Fruit fly (Drosophila melanogaster) whole organism, embryonic: ENCODE results near the gene Sf3a2.

Source experiments
- Abd-B ChIP-seq: fragments of 200-800 bp; sonication (Bioruptor generic); optimal IDR thresholded peaks from 2 replicates; lab custom pipeline; 2018; ENCODE audit warnings: missing biosample characterization, mild to moderate bottlenecking, missing genetic modification characterization, moderate library complexity
- Aef1 ChIP-seq: fragments of 200-800 bp; sonication (Bioruptor generic); IDR thresholded peaks from 3 replicates; pipeline ENCODE4 v1.3.6; 2022; ENCODE audit warnings: missing biosample characterization, missing genetic modification characterization
- Blimp-1 ChIP-seq: fragments of 200-800 bp; sonication (Bioruptor generic); optimal IDR thresholded peaks from 3 replicates; lab custom pipeline; 2018; ENCODE audit warnings: missing biosample characterization, missing genetic modification characterization, mild to moderate bottlenecking, moderate library complexity, missing genetic modification reagents
- CG10267 ChIP-seq: fragments of 200-800 bp; sonication (Bioruptor generic); optimal IDR thresholded peaks from 2 replicates; lab custom pipeline; 2018; ENCODE audit warnings: missing biosample characterization, mild to moderate bottlenecking, missing genetic modification characterization, moderate library complexity
- CG10543 ChIP-seq: fragments of 200-800 bp; sonication (Bioruptor generic); optimal IDR thresholded peaks from 3 replicates; lab custom pipeline; 2017; ENCODE audit warnings: missing biosample characterization, mild to moderate bottlenecking, missing genetic modification characterization, moderate library complexity
- CG12391 ChIP-seq: fragments of 200-800 bp; sonication (Bioruptor generic); optimal IDR thresholded peaks from 3 replicates; lab custom pipeline; 2018; ENCODE audit warnings: missing biosample characterization, mild to moderate bottlenecking, missing genetic modification characterization, moderate library complexity
- CG13424 ChIP-seq: fragments of 200-800 bp; sonication (Bioruptor generic); optimal IDR thresholded peaks from 2 replicates; lab custom pipeline; 2019; ENCODE audit warnings: missing biosample characterization, mild to moderate bottlenecking, missing genetic modification characterization, moderate library complexity
- CG14050 ChIP-seq: fragments of 200-800 bp; sonication (Bioruptor generic); IDR thresholded peaks from 3 replicates; pipeline ENCODE4 v1.3.6; 2022; ENCODE audit warnings: missing biosample characterization, missing genetic modification characterization
- CG14667 ChIP-seq: fragments of 200-800 bp; sonication (Bioruptor generic); IDR thresholded peaks from 2 replicates; pipeline ENCODE4 v1.3.6; 2022; ENCODE audit warnings: missing biosample characterization, missing genetic modification characterization
- CG15601 ChIP-seq: fragments of 200-800 bp; sonication (Bioruptor generic); optimal IDR thresholded peaks from 3 replicates; lab custom pipeline; 2019; ENCODE audit warnings: missing biosample characterization, mild to moderate bottlenecking, missing genetic modification characterization, moderate library complexity
- CG16813 ChIP-seq: fragments of 200-800 bp; sonication (Bioruptor generic); IDR thresholded peaks from 3 replicates; pipeline ENCODE4 v1.3.6; 2022; ENCODE audit warnings: missing biosample characterization, missing genetic modification characterization; ENCODE audit not compliant: partially characterized antibody
- CG16863 ChIP-seq: fragments of 200-800 bp; sonication (Bioruptor generic); optimal IDR thresholded peaks from 3 replicates; lab custom pipeline; 2016; ENCODE audit warnings: missing biosample characterization, missing genetic modification characterization
- CG17385 ChIP-seq: fragments of 200-800 bp; sonication (Bioruptor generic); optimal IDR thresholded peaks from 3 replicates; lab custom pipeline; 2018; ENCODE audit warnings: missing biosample characterization, mild to moderate bottlenecking, missing genetic modification characterization
- CG17829 ChIP-seq: fragments of 200-800 bp; optimal IDR thresholded peaks from 2 replicates; lab custom pipeline; 2019; ENCODE audit warnings: missing biosample characterization, mild to moderate bottlenecking, missing genetic modification characterization, moderate library complexity
- CG18476 ChIP-seq: fragments of 200-800 bp; sonication (Bioruptor generic); optimal IDR thresholded peaks from 2 replicates; lab custom pipeline; 2016; ENCODE audit warnings: missing biosample characterization, mild to moderate bottlenecking, missing genetic modification characterization
- CG3065 ChIP-seq: fragments of 200-800 bp; sonication (Bioruptor generic); optimal IDR thresholded peaks from 2 replicates; lab custom pipeline; 2016; ENCODE audit warnings: missing biosample characterization, missing genetic modification characterization
- CG31224 ChIP-seq: fragments of 200-800 bp; sonication (Bioruptor generic); IDR thresholded peaks from 2 replicates; pipeline ENCODE4 v1.3.6; 2022; ENCODE audit warnings: missing biosample characterization, missing genetic modification characterization
- CG3281 ChIP-seq: fragments of 200-800 bp; sonication (Bioruptor generic); optimal IDR thresholded peaks from 3 replicates; lab custom pipeline; 2017; ENCODE audit warnings: missing biosample characterization, mild to moderate bottlenecking, missing genetic modification characterization
- CG3726 ChIP-seq: fragments of 200-800 bp; sonication (Bioruptor generic); IDR thresholded peaks from 3 replicates; pipeline ENCODE4, ENCODE4 v1.3.6; 2022; ENCODE audit warnings: missing biosample characterization, missing genetic modification characterization
- CG4707 ChIP-seq: fragments of 200-800 bp; sonication (Bioruptor generic); optimal IDR thresholded peaks from 2 replicates; lab custom pipeline; 2018; ENCODE audit warnings: missing biosample characterization, mild to moderate bottlenecking, missing genetic modification characterization, moderate library complexity
- CG5180 ChIP-seq: fragments of 200-800 bp; sonication (Bioruptor generic); optimal IDR thresholded peaks from 3 replicates; lab custom pipeline; 2017; ENCODE audit warnings: missing biosample characterization, missing genetic modification characterization, mild to moderate bottlenecking, moderate library complexity, missing genetic modification reagents
- CG7556 ChIP-seq: fragments of 200-800 bp; sonication (Bioruptor generic); optimal IDR thresholded peaks from 2 replicates; lab custom pipeline; 2017; ENCODE audit warnings: missing biosample characterization, mild to moderate bottlenecking, missing genetic modification characterization
- CG7786 ChIP-seq: fragments of 200-800 bp; sonication (Bioruptor generic); optimal IDR thresholded peaks from 2 replicates; lab custom pipeline; 2016; ENCODE audit warnings: missing biosample characterization, missing genetic modification characterization
- CG9876 ChIP-seq: fragments of 200-800 bp; sonication (Bioruptor generic); optimal IDR thresholded peaks from 2 replicates; lab custom pipeline; 2016; ENCODE audit warnings: missing biosample characterization, missing genetic modification characterization
- CTCF ChIP-seq: fragments of 200-800 bp; sonication (Bioruptor generic); optimal IDR thresholded peaks from 2 replicates; lab custom pipeline; 2017; ENCODE audit warnings: missing biosample characterization, mild to moderate bottlenecking, missing genetic modification characterization, moderate library complexity
- Dad ChIP-seq: fragments of 200-800 bp; sonication (Bioruptor generic); optimal IDR thresholded peaks from 3 replicates; lab custom pipeline; 2016; ENCODE audit warnings: missing biosample characterization, missing genetic modification characterization
- Dp ChIP-seq: fragments of 200-800 bp; sonication (Bioruptor generic); optimal IDR thresholded peaks from 2 replicates; lab custom pipeline; 2018; ENCODE audit warnings: missing biosample characterization, mild to moderate bottlenecking, missing genetic modification characterization, moderate library complexity
- GATAe ChIP-seq: fragments of 200-800 bp; sonication (Bioruptor generic); conservative IDR thresholded peaks from 2 replicates; pipeline ENCODE4 v1.3.6; 2022; ENCODE audit warnings: missing biosample characterization, missing genetic modification characterization
- Hr3 ChIP-seq: fragments of 200-800 bp; sonication (Bioruptor generic); optimal IDR thresholded peaks from 3 replicates; lab custom pipeline; 2016; ENCODE audit warnings: missing biosample characterization, missing genetic modification characterization
- Kr ChIP-seq: fragments of 200-800 bp; sonication (Bioruptor generic); optimal IDR thresholded peaks from 2 replicates; lab custom pipeline; 2017; ENCODE audit warnings: missing biosample characterization, mild to moderate bottlenecking, missing genetic modification characterization
- Lhr ChIP-seq: fragments of 200-800 bp; sonication (Bioruptor generic); optimal IDR thresholded peaks from 3 replicates; lab custom pipeline; 2017; ENCODE audit warnings: mild to moderate bottlenecking, missing biosample characterization, missing genetic modification reagents, missing genetic modification characterization
- Lim3 ChIP-seq: fragments of 200-800 bp; sonication (Bioruptor generic); IDR thresholded peaks from 2 replicates; pipeline ENCODE4 v1.3.6; 2022; ENCODE audit warnings: missing biosample characterization, missing genetic modification characterization
- Neu2 ChIP-seq: fragments of 200-800 bp; sonication (Bioruptor generic); optimal IDR thresholded peaks from 3 replicates; lab custom pipeline; 2016; ENCODE audit warnings: missing biosample characterization, missing genetic modification characterization, borderline replicate concordance
- Scr ChIP-seq: fragments of 200-800 bp; sonication (Bioruptor generic); IDR thresholded peaks from 2 replicates; pipeline ENCODE4 v1.3.6; 2022; ENCODE audit warnings: missing biosample characterization, missing genetic modification characterization; ENCODE audit not compliant: partially characterized antibody
- Sry-β ChIP-seq: fragments of 200-800 bp; sonication (Bioruptor generic); optimal IDR thresholded peaks from 2 replicates; lab custom pipeline; 2018; ENCODE audit warnings: missing biosample characterization, mild to moderate bottlenecking, missing genetic modification characterization, moderate library complexity
- Taf1 ChIP-seq: fragments of 200-800 bp; sonication (Bioruptor generic); IDR thresholded peaks from 2 replicates; pipeline ENCODE4 v1.3.6; 2022; ENCODE audit warnings: missing biosample characterization, missing genetic modification characterization
- Xrp1 ChIP-seq: fragments of 200-800 bp; sonication (Bioruptor generic); IDR thresholded peaks from 2 replicates; pipeline ENCODE4 v1.3.6; 2022; ENCODE audit warnings: missing biosample characterization, missing genetic modification characterization
- ab ChIP-seq: fragments of 200-800 bp; sonication (Bioruptor generic); optimal IDR thresholded peaks from 2 replicates; lab custom pipeline; 2016; ENCODE audit warnings: missing biosample characterization, missing genetic modification characterization
- amos ChIP-seq: fragments of 200-800 bp; sonication (Bioruptor generic); IDR thresholded peaks from 2 replicates; pipeline ENCODE4 v1.3.6; 2022; ENCODE audit warnings: missing biosample characterization, missing genetic modification characterization; ENCODE audit not compliant: partially characterized antibody
- ci ChIP-seq: fragments of 200-800 bp; sonication (Bioruptor generic); IDR thresholded peaks from 3 replicates; pipeline ENCODE4 v1.3.6; 2022; ENCODE audit warnings: missing biosample characterization, missing genetic modification characterization
- exex ChIP-seq: fragments of 200-800 bp; sonication (Bioruptor generic); optimal IDR thresholded peaks from 4 replicates; lab custom pipeline; 2018; ENCODE audit warnings: missing biosample characterization, mild to moderate bottlenecking, missing genetic modification characterization, moderate library complexity
- gem ChIP-seq: fragments of 200-800 bp; sonication (Bioruptor generic); optimal IDR thresholded peaks from 2 replicates; lab custom pipeline; 2019; ENCODE audit warnings: missing biosample characterization, mild to moderate bottlenecking, missing genetic modification characterization, moderate library complexity
- gfzf ChIP-seq: fragments of 200-800 bp; sonication (Bioruptor generic); optimal IDR thresholded peaks from 2 replicates; lab custom pipeline; 2016; ENCODE audit warnings: missing biosample characterization, mild to moderate bottlenecking, missing genetic modification characterization, moderate library complexity
- grn ChIP-seq: fragments of 200-800 bp; sonication (Bioruptor generic); optimal IDR thresholded peaks from 3 replicates; lab custom pipeline; 2017; ENCODE audit warnings: missing biosample characterization, missing genetic modification characterization
- lmd ChIP-seq: fragments of 200-800 bp; sonication (Bioruptor generic); IDR thresholded peaks from 2 replicates; pipeline ENCODE4 v1.3.6; 2022; ENCODE audit warnings: missing biosample characterization, missing genetic modification characterization
- tgo ChIP-seq: fragments of 200-800 bp; sonication (Bioruptor generic); IDR thresholded peaks from 3 replicates; pipeline ENCODE4 v1.3.6; 2022; ENCODE audit warnings: missing biosample characterization, missing genetic modification characterization
- tio ChIP-seq: fragments of 200-800 bp; sonication (Bioruptor generic); optimal IDR thresholded peaks from 2 replicates; lab custom pipeline; 2017; ENCODE audit warnings: missing biosample characterization, missing genetic modification characterization, inconsistent platforms
- trem ChIP-seq: fragments of 200-800 bp; optimal IDR thresholded peaks from 3 replicates; lab custom pipeline; 2019; ENCODE audit warnings: missing biosample characterization, mild to moderate bottlenecking, missing genetic modification characterization, moderate library complexity
- z ChIP-seq: fragments of 200-800 bp; sonication (Bioruptor generic); IDR thresholded peaks from 3 replicates; pipeline ENCODE4 v1.3.6; 2022; ENCODE audit warnings: missing biosample characterization, missing genetic modification characterization

Gene Sf3a2

DNA sequence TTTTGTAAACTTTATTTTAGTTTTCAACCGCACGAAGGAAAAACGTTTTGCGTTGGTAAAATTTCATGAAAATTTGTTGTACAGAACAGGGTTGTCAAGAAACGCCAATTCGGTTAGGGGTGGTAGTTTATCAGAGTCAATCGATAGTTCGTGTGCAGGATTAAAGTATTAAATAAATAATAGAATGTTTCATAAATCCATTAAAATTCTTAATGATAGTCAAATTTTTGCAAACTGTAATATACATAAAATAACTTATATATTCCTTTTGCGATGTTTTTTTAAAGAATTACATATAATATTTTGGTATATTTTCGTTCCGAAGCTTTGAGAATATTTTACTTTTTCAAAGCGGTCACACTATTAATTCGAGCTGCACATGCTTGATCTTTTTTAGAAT lies at the start of gene Sf3a2, which contains the start of gene CG42588 (continued):
- TF ChIP-seq grn (GFP tag; lab: Kevin White, UChicago) (no peak), Scr (GFP tag; lab: Robert Waterston, UW) (peak; percentile 89), Lim3 (GFP tag; lab: Robert Waterston, UW) (no peak), CG17385 (no peak), lmd (GFP tag; lab: Robert Waterston, UW) (no peak; the same call in 1 of the 2 replicates), Dp (peak; percentile 22), ci (GFP tag; lab: Robert Waterston, UW) (no peak), CG16863 (GFP tag; lab: Kevin White, UChicago) (no peak), CG13424 (peak; percentile 78), CG3065 (GFP tag; lab: Kevin White, UChicago) (no peak), CG12391 (tag; lab: Kevin White, UChicago) (peak; percentile 88), gfzf (peak; percentile 62), amos (GFP tag; lab: Robert Waterston, UW) (peak; percentile 83), ab (GFP tag; lab: Kevin White, UChicago) (no peak), Dad (GFP tag; lab: Kevin White, UChicago) (peak; percentile 45), Aef1 (peak; percentile 84; the same call in 2 of the 3 replicates), CG14667 (GFP tag; lab: Robert Waterston, UW) (no peak; the same call in 1 of the 2 replicates), Blimp-1 (GFP tag; lab: Kevin White, UChicago) (peak; percentile 59), CG18476 (peak; percentile 39), CG14050 (GFP tag; lab: Robert Waterston, UW) (no peak; the same call in 2 of the 3 replicates), z (GFP tag; lab: Robert Waterston, UW) (no peak), CG10543 (GFP tag; lab: Kevin White, UChicago) (no peak), Xrp1 (GFP tag; lab: Robert Waterston, UW) (peak; percentile 73), CG16813 (GFP tag; lab: Robert Waterston, UW) (peak; percentile 83)
- TF ChIP-seq, all 482 proteins: peak for 229

- TF ChIP-seq Sry-β: no peak
- TF ChIP-seq GATAe (GFP tag; lab: Robert Waterston, UW): 0 out of 2 replicates have a peak, but pooled peaks have one; percentile 22
- TF ChIP-seq Taf1: no peak
- TF ChIP-seq Hr3 (GFP tag; lab: Kevin White, UChicago): no peak
- peak; percentile 4 for TF ChIP-seq exex (tag; lab: Kevin White, UChicago)
- TF ChIP-seq CG3281 (GFP tag; lab: Kevin White, UChicago): no peak
- no peak for TF ChIP-seq Kr
Measured at dm6 chr3L:12862820-12863219, 49.0 kb upstream of the Sf3a2 start, which contains the start of gene CG10943. Gene CG10943, minus strand, starts transcription at chr3L:12862920.

- TF ChIP-seq Lhr (GFP tag; lab: Kevin White, UChicago): peak; percentile 68
- peak; percentile 9 for TF ChIP-seq gem (tag; lab: Kevin White, UChicago)
- no peak for TF ChIP-seq Neu2 (GFP tag; lab: Kevin White, UChicago)
- TF ChIP-seq CG3726: no peak
- TF ChIP-seq CG7786 (GFP tag; lab: Kevin White, UChicago): no peak
- TF ChIP-seq CG15601: peak; percentile 35
- TF ChIP-seq CG7556 (GFP tag; lab: Kevin White, UChicago): no peak
- TF ChIP-seq CG31224 (GFP tag; lab: Robert Waterston, UW): no peak
- TF ChIP-seq CG10267 (tag; lab: Kevin White, UChicago): peak; percentile 11
- no peak for TF ChIP-seq tgo (GFP tag; lab: Robert Waterston, UW)
- peak; percentile 42 for TF ChIP-seq Abd-B (GFP tag; lab: Kevin White, UChicago)
- no peak for TF ChIP-seq CG9876 (GFP tag; lab: Kevin White, UChicago)
- TF ChIP-seq trem (tag; lab: Kevin White, UChicago): peak; percentile 53
- TF ChIP-seq CTCF: peak; percentile 91
- TF ChIP-seq tio (GFP tag; lab: Kevin White, UChicago): no peak
- TF ChIP-seq CG4707 (GFP tag; lab: Kevin White, UChicago): no peak
- peak; percentile 44 for TF ChIP-seq CG5180 (GFP tag; lab: Kevin White, UChicago)
- peak; percentile 49 for TF ChIP-seq CG17829 (tag; lab: Kevin White, UChicago)
- TF ChIP-seq grn (GFP tag; lab: Kevin White, UChicago): no peak
Measured at dm6 chr3L:12861255-12861899, 47.6 kb upstream of the Sf3a2 start, which contains the start of gene CG32107. Gene CG32107, minus strand, starts transcription at chr3L:12861305.
